Fruit fly (Drosophila melanogaster): ENCODE data around the gene sna.

Gene sna

dm6 chr2L:15433009-15433408 lies 45.1 kb downstream of the sna start, which contains the start of gene CG4161:
Gene CG4161 (plus strand): TSS chr2L:15433309.
- TF ChIP-seq pan (optimal IDR thresholded peaks at IDR 0.05), result no peak
- TF ChIP-seq br (GFP tag; optimal IDR thresholded peaks at IDR 0.05), result no peak
- no peak for TF ChIP-seq CrebA (GFP tag; optimal IDR thresholded peaks at IDR 0.05; ENCODE audit: borderline replicate concordance)
- no peak for TF ChIP-seq Myc (optimal IDR thresholded peaks at IDR 0.05)
- TF ChIP-seq psq (GFP tag; optimal IDR thresholded peaks at IDR 0.05), result no peak
- no peak for TF ChIP-seq Hr78 (GFP tag; optimal IDR thresholded peaks at IDR 0.05)
- TF ChIP-seq foxo (GFP tag; optimal IDR thresholded peaks at IDR 0.05), result no peak
- no peak for TF ChIP-seq lola (GFP tag; optimal IDR thresholded peaks at IDR 0.05)
- no peak for TF ChIP-seq dmrt93B (GFP tag; optimal IDR thresholded peaks at IDR 0.05)
- no peak for TF ChIP-seq Abd-B (GFP tag; optimal IDR thresholded peaks at IDR 0.05)
- no peak for TF ChIP-seq rgr (GFP tag; optimal IDR thresholded peaks at IDR 0.05)
- TF ChIP-seq CG9705 (GFP tag; optimal IDR thresholded peaks at IDR 0.05), result no peak
- no peak for TF ChIP-seq N (GFP tag; optimal IDR thresholded peaks at IDR 0.05)
- no peak for TF ChIP-seq brk (GFP tag; optimal IDR thresholded peaks at IDR 0.05)
- TF ChIP-seq fru (GFP tag; optimal IDR thresholded peaks at IDR 0.05), result no peak
- no peak for TF ChIP-seq GATAd (GFP tag; optimal IDR thresholded peaks at IDR 0.05)
- no peak for TF ChIP-seq Jra (GFP tag; optimal IDR thresholded peaks at IDR 0.05)
- no peak for TF ChIP-seq Hr83 (GFP tag; optimal IDR thresholded peaks at IDR 0.05; ENCODE audit: poor library complexity, severe bottlenecking)
- no peak for TF ChIP-seq Mio (GFP tag; optimal IDR thresholded peaks at IDR 0.05)

- no peak for TF ChIP-seq GATAd (GFP tag; optimal IDR thresholded peaks at IDR 0.05)
- peak; percentile 22 for TF ChIP-seq Hnf4 (GFP tag; optimal IDR thresholded peaks at IDR 0.05)
- TF ChIP-seq woc (GFP tag; optimal IDR thresholded peaks at IDR 0.05), result peak; percentile 4
- peak; percentile 24 for TF ChIP-seq h (GFP tag; optimal IDR thresholded peaks at IDR 0.05)
- TF ChIP-seq fru (GFP tag; optimal IDR thresholded peaks at IDR 0.05), result peak; percentile 10
- no peak for TF ChIP-seq dmrt93B (GFP tag; optimal IDR thresholded peaks at IDR 0.05)
- no peak for TF ChIP-seq dl (GFP tag; optimal IDR thresholded peaks at IDR 0.05; ENCODE audit: insufficient read depth in 1 of 2, partially characterized antibody in 2 of 2)
- TF ChIP-seq foxo (GFP tag; optimal IDR thresholded peaks at IDR 0.05), result peak in 1 of 2 experiments; percentile 24
- TF ChIP-seq OdsH (GFP tag; optimal IDR thresholded peaks at IDR 0.05), result peak; percentile 19
- no peak for TF ChIP-seq rgr (GFP tag; optimal IDR thresholded peaks at IDR 0.05)
- peak; percentile 3 for TF ChIP-seq psq (GFP tag; optimal IDR thresholded peaks at IDR 0.05)
- TF ChIP-seq Hr78 (GFP tag; optimal IDR thresholded peaks at IDR 0.05), result no peak
- peak; percentile 9 for TF ChIP-seq Sp1 (GFP tag; optimal IDR thresholded peaks at IDR 0.05)
- TF ChIP-seq ey (GFP tag; optimal IDR thresholded peaks at IDR 0.05), result peak; percentile 41
Observed at dm6 chr2L:15432260-15432659, 45.8 kb downstream of the sna start.

dm6 chr2L:15429671-15430070 lies 48.4 kb downstream of the sna start:
- TF ChIP-seq Dif (GFP tag; optimal IDR thresholded peaks at IDR 0.05; ENCODE audit: partially characterized antibody) (no peak), rgr (GFP tag; optimal IDR thresholded peaks at IDR 0.05) (no peak), Rel (GFP tag; optimal IDR thresholded peaks at IDR 0.05) (no peak), Rel (tag; optimal IDR thresholded peaks at IDR 0.05) (no peak), Hr78 (GFP tag; optimal IDR thresholded peaks at IDR 0.05) (no peak), ey (GFP tag; optimal IDR thresholded peaks at IDR 0.05) (no peak), psq (GFP tag; optimal IDR thresholded peaks at IDR 0.05) (no peak), Sp1 (GFP tag; optimal IDR thresholded peaks at IDR 0.05) (no peak), GATAd (GFP tag; optimal IDR thresholded peaks at IDR 0.05) (no peak), brk (GFP tag; optimal IDR thresholded peaks at IDR 0.05) (no peak), Mio (GFP tag; optimal IDR thresholded peaks at IDR 0.05) (no peak)

- TF ChIP-seq h (GFP tag; optimal IDR thresholded peaks at IDR 0.05), result no peak
- no peak for TF ChIP-seq ey (GFP tag; optimal IDR thresholded peaks at IDR 0.05)
- no peak for TF ChIP-seq Vsx2 (GFP tag; optimal IDR thresholded peaks at IDR 0.05; ENCODE audit: partially characterized antibody)
- TF ChIP-seq psq (GFP tag; optimal IDR thresholded peaks at IDR 0.05), result no peak
- TF ChIP-seq OdsH (GFP tag; optimal IDR thresholded peaks at IDR 0.05), result no peak
- no peak for TF ChIP-seq CG32264 (GFP tag; optimal IDR thresholded peaks at IDR 0.05)
- no peak for TF ChIP-seq N (GFP tag; optimal IDR thresholded peaks at IDR 0.05)
- TF ChIP-seq pan (optimal IDR thresholded peaks at IDR 0.05), result no peak
- TF ChIP-seq foxo (GFP tag; optimal IDR thresholded peaks at IDR 0.05), result no peak
- TF ChIP-seq Hnf4 (GFP tag; optimal IDR thresholded peaks at IDR 0.05), result no peak
- TF ChIP-seq Hr83 (GFP tag; optimal IDR thresholded peaks at IDR 0.05; ENCODE audit: poor library complexity, severe bottlenecking), result no peak
- no peak for TF ChIP-seq usp (GFP tag; optimal IDR thresholded peaks at IDR 0.05)
- TF ChIP-seq brk (GFP tag; optimal IDR thresholded peaks at IDR 0.05), result no peak
- TF ChIP-seq Rel (GFP tag; optimal IDR thresholded peaks at IDR 0.05), result no peak
- no peak for TF ChIP-seq Rel (tag; optimal IDR thresholded peaks at IDR 0.05)
- no peak for TF ChIP-seq Myc (optimal IDR thresholded peaks at IDR 0.05)
- TF ChIP-seq dsf (GFP tag; optimal IDR thresholded peaks at IDR 0.05; ENCODE audit: borderline replicate concordance), result no peak
Observed at dm6 chr2L:15426736-15427222, 51.3 kb downstream of the sna start.

All from whole organism, wandering third instar larva.